Worm (Caenorhabditis elegans): Measurements from ENCODE around the gene T10B5.3.

Gene T10B5.3

DNA sequence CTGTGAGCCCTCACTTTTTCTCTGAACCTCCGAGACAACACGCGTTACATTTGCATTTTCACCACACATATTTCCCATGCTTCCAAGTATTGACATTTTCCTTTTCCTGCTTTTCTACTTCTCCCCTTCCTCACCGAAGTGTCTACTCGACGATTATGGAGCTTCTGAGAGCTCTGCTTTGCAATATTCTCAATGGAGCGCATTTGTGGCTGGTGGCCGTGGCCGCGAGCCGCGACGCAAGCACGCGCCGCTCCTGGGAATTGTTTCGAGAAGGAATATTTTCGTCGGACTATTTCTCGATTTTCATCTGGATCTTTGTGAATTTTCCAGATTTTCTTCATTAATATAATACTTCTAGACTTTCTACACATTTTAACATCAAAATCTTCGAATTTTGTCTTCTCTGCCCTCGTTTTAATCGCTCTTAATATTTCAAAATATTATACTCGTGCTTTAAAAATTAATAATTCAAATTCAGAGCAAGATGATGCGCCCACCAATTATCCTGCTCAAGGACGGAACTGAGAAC, 2.2 kb upstream of the T10B5.3 start, which contains the start of the genes T10B5.4 and cct-7 (continued):
- TF ChIP-seq hmg-1.1 (GFP tag; IDR thresholded peaks at IDR 0.05) = peak; percentile 89
- TF ChIP-seq snpc-4 (tag; optimal IDR thresholded peaks at IDR 0.05) = peak; percentile 9
- no peak for TF ChIP-seq nhr-10 (tag; optimal IDR thresholded peaks at IDR 0.05)
- 0 out of 2 replicates have a peak, but pooled peaks have one; percentile 40 for TF ChIP-seq zfp-3 (GFP tag; conservative IDR thresholded peaks at IDR 0.05)
- TF ChIP-seq unc-62 (GFP tag; optimal IDR thresholded peaks at IDR 0.05 in 1 of 2) = no peak
- no peak for TF ChIP-seq unc-62 (tag; optimal IDR thresholded peaks at IDR 0.05)
- no peak for TF ChIP-seq ztf-11 (tag; optimal IDR thresholded peaks at IDR 0.05)
- TF ChIP-seq nhr-102 (tag; optimal IDR thresholded peaks at IDR 0.05) = peak; percentile 22
- TF ChIP-seq hlh-11 (tag; optimal IDR thresholded peaks at IDR 0.05) = peak; percentile 80
- TF ChIP-seq zip-2 (tag; optimal IDR thresholded peaks at IDR 0.05) = no peak
- peak; percentile 78 for TF ChIP-seq dmd-6 (GFP tag; IDR thresholded peaks at IDR 0.05)
- TF ChIP-seq lim-7 (GFP tag; IDR thresholded peaks at IDR 0.05) = peak; percentile 34; the same call in 1 of the 2 replicates
- TF ChIP-seq nhr-11 (tag; optimal IDR thresholded peaks at IDR 0.05) = peak; percentile 92
- TF ChIP-seq D1046.2 (GFP tag; IDR thresholded peaks at IDR 0.05) = 0 out of 2 replicates have a peak, but pooled peaks have one; percentile 55
- no peak for TF ChIP-seq gei-8 (GFP tag; optimal IDR thresholded peaks at IDR 0.05)
- peak; percentile 36 for TF ChIP-seq nhr-237 (tag; optimal IDR thresholded peaks at IDR 0.05)
- TF ChIP-seq R02D3.7 (tag; optimal IDR thresholded peaks at IDR 0.05) = no peak
- no peak for TF ChIP-seq Y75B8A.6 (GFP tag; IDR thresholded peaks at IDR 0.05)
- TF ChIP-seq nhr-76 (tag; optimal IDR thresholded peaks at IDR 0.05) = no peak
- peak; percentile 36 for TF ChIP-seq pqm-1 (tag; optimal IDR thresholded peaks at IDR 0.05)
- TF ChIP-seq lir-3 (tag; optimal IDR thresholded peaks at IDR 0.05) = no peak
- TF ChIP-seq Y48G9A.11 (GFP tag; IDR thresholded peaks at IDR 0.05) = no peak; the same call in 1 of the 2 replicates
- peak; percentile 82 for TF ChIP-seq dpl-1 (GFP tag; optimal IDR thresholded peaks at IDR 0.05)
- no peak for TF ChIP-seq ama-1 (optimal IDR thresholded peaks at IDR 0.05)
- no peak for TF ChIP-seq T26A8.4 (GFP tag; IDR thresholded peaks at IDR 0.05)
- no peak for TF ChIP-seq lin-39 (tag; optimal IDR thresholded peaks at IDR 0.05)
- TF ChIP-seq nhr-77 (tag; optimal IDR thresholded peaks at IDR 0.05) = peak; percentile 90
- peak; percentile 90 for TF ChIP-seq dve-1 (tag; optimal IDR thresholded peaks at IDR 0.05; ENCODE audit: insufficient read depth)
- TF ChIP-seq hlh-30 (tag; optimal IDR thresholded peaks at IDR 0.05; ENCODE audit: insufficient read depth) = peak; percentile 91
- no peak for TF ChIP-seq cey-2 (tag; optimal IDR thresholded peaks at IDR 0.05; ENCODE audit: borderline replicate concordance, insufficient read depth)
- TF ChIP-seq lin-13 (GFP tag; optimal IDR thresholded peaks at IDR 0.05) = peak; percentile 92
- TF ChIP-seq mdt-29 (GFP tag; IDR thresholded peaks at IDR 0.05) = peak; percentile 67
- peak; percentile 89 for TF ChIP-seq unc-130 (GFP tag; optimal IDR thresholded peaks at IDR 0.05)

DNA sequence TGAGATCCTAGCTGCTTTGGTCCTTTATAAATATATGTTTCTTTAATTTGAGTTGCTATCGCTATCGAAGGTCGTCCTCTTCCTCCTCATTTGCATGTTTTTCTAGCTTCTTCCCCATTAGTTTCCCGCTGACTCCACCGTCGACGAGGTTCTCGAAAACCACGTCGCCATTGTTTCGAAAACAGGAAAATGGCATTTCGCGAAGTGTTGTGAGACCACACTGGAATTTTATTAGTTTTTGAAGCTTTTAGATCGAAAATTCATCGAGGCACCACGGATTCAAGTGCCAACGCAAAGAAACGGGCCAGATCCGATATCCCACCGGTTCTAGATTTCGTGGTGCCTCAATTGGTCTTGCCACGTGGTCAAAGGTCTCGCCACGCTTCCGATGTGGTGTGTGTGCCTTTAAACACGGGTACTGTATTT, 946 bp upstream of the T10B5.3 start:
- peak; percentile 18 for TF ChIP-seq mes-2 (tag; optimal IDR thresholded peaks at IDR 0.05; ENCODE audit: poor library complexity, severe bottlenecking)
- TF ChIP-seq F49E8.2 (tag; optimal IDR thresholded peaks at IDR 0.05; ENCODE audit: borderline replicate concordance) = peak; percentile 7
- TF ChIP-seq lin-15B (tag; optimal IDR thresholded peaks at IDR 0.05) = no peak
- TF ChIP-seq set-16 (GFP tag; IDR thresholded peaks at IDR 0.05) = no peak
- no peak for TF ChIP-seq aly-2 (tag; optimal IDR thresholded peaks at IDR 0.05)
- 0 out of 2 replicates have a peak, but pooled peaks have one; percentile 22 for TF ChIP-seq F44E2.7 (GFP tag; IDR thresholded peaks at IDR 0.05)
- no peak for TF ChIP-seq tag-97 (GFP tag; IDR thresholded peaks at IDR 0.05)
- TF ChIP-seq dpl-1 (GFP tag; optimal IDR thresholded peaks at IDR 0.05) = peak; percentile 14
- TF ChIP-seq tra-1 (GFP tag; IDR thresholded peaks at IDR 0.05) = no peak
- TF ChIP-seq Y75B8A.6 (GFP tag; IDR thresholded peaks at IDR 0.05) = no peak
- TF ChIP-seq dmd-8 (GFP tag; IDR thresholded peaks at IDR 0.05) = 0 out of 2 replicates have a peak, but pooled peaks have one; percentile 23
- no peak for TF ChIP-seq mxl-2 (GFP tag; conservative IDR thresholded peaks at IDR 0.05)
- TF ChIP-seq unc-130 (GFP tag; optimal IDR thresholded peaks at IDR 0.05) = peak; percentile 54
- TF ChIP-seq jun-1 (tag; optimal IDR thresholded peaks at IDR 0.05) = no peak
- no peak for TF ChIP-seq mxl-3 (GFP tag; optimal IDR thresholded peaks at IDR 0.05)
- TF ChIP-seq nhr-111 (GFP tag; optimal IDR thresholded peaks at IDR 0.05) = no peak
- peak; percentile 41; the same call in 1 of the 2 replicates for TF ChIP-seq Y48G9A.11 (GFP tag; IDR thresholded peaks at IDR 0.05)
- peak; percentile 67 for TF ChIP-seq lin-38 (GFP tag; IDR thresholded peaks at IDR 0.05)
- no peak for TF ChIP-seq Y5F2A.4 (GFP tag; optimal IDR thresholded peaks at IDR 0.05)
- TF ChIP-seq daf-16 (GFP tag; optimal IDR thresholded peaks at IDR 0.05) = no peak
- TF ChIP-seq daf-16 (tag; optimal IDR thresholded peaks at IDR 0.05) = no peak
